Worm (Caenorhabditis elegans) whole organism, L3 larva: ENCODE results near the gene T05A1.5.
A peak's percentile ranks its signal among the peaks of the same experiment; 100 is the strongest.

Source experiments
- jun-1 ChIP-seq: fragments of 150-350 bp; optimal IDR thresholded peaks from 2 replicates; lab custom pipeline; 2014; ENCODE audit warnings: missing biosample characterization, missing genetic modification reagents, missing genetic modification characterization
- snpc-4 ChIP-seq: fragments of 150-350 bp; optimal IDR thresholded peaks from 2 replicates; lab custom pipeline; 2014; ENCODE audit warnings: missing biosample characterization, missing genetic modification characterization
- zag-1 ChIP-seq: fragments of 150-350 bp; optimal IDR thresholded peaks from 2 replicates; lab custom pipeline; 2014; ENCODE audit warnings: missing biosample characterization, missing genetic modification characterization

DNA sequence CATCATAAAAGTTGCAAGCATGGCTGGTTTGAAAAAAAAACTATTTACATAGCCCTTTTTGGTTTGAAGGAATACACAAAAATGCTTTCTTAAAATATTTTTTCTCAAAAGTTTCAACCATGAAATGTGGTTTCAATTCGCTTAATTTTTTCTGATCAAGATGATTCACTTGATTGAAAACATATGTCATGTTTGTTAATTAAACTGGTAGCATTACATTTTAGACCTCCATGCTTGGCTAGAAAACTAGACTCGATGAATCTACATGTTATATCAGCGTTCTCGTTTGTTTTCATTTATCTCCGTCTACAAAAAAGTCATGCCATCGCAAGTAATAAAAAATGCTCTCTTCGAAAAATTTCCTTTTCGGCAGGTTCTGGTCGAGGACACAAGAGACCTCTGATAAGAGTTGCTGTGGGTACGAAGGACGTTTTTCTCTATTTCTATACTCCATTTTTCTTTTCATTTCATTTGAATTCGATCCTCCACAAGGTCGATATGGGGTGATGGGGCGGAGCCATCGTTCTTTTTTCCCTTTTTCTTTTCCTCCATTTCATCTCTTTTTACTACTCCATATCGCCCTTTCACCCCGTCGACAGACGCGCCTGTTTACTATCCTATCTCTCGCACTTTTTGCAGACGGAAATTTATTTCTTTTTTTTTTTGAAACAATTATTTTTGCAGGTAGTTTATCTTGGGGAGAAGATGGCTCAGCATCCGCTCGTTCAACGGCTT lies 20.2 kb upstream of the T05A1.5 start, which contains the start of gene elo-1:
- TF ChIP-seq snpc-4 (tag; lab: Kevin White, UChicago) (no peak), jun-1 (tag; lab: Kevin White, UChicago) (peak; percentile 53), zag-1 (tag; lab: Kevin White, UChicago) (no peak)
